Fruit fly (Drosophila melanogaster) whole organism, embryonic: ENCODE data around the gene Atf3.
A peak's percentile ranks its signal among the peaks of the same experiment; 100 is the strongest.

Experiments
- Bteb2 ChIP-seq: fragments of 200-800 bp; sonication (Bioruptor generic); optimal IDR thresholded peaks from 2 replicates; lab custom pipeline; 2016; ENCODE audit warnings: missing biosample characterization, missing genetic modification characterization
- CG10462 ChIP-seq: fragments of 200-800 bp; sonication (Bioruptor generic); optimal IDR thresholded peaks from 2 replicates; lab custom pipeline; 2016; ENCODE audit warnings: missing biosample characterization, missing genetic modification characterization
- CG11093 ChIP-seq: fragments of 200-800 bp; sonication (Bioruptor generic); IDR thresholded peaks from 3 replicates; pipeline ENCODE4 v1.3.6; 2022; ENCODE audit warnings: missing biosample characterization, missing genetic modification characterization
- CG12299 ChIP-seq: fragments of 200-800 bp; sonication (Bioruptor generic); optimal IDR thresholded peaks from 2 replicates; lab custom pipeline; 2018; ENCODE audit warnings: missing biosample characterization, mild to moderate bottlenecking, missing genetic modification characterization
- CG12391 ChIP-seq: fragments of 200-800 bp; sonication (Bioruptor generic); optimal IDR thresholded peaks from 3 replicates; lab custom pipeline; 2018; ENCODE audit warnings: missing biosample characterization, mild to moderate bottlenecking, missing genetic modification characterization, moderate library complexity
- CG13296 ChIP-seq: fragments of 200-800 bp; sonication (Bioruptor generic); optimal IDR thresholded peaks from 3 replicates; lab custom pipeline; 2018; ENCODE audit warnings: missing biosample characterization, mild to moderate bottlenecking, missing genetic modification characterization
- CG14667 ChIP-seq: fragments of 200-800 bp; sonication (Bioruptor generic); IDR thresholded peaks from 2 replicates; pipeline ENCODE4 v1.3.6; 2022; ENCODE audit warnings: missing biosample characterization, missing genetic modification characterization
- CG17912 ChIP-seq: fragments of 200-800 bp; sonication (Bioruptor generic); optimal IDR thresholded peaks from 2 replicates; lab custom pipeline; 2018; ENCODE audit warnings: missing biosample characterization, mild to moderate bottlenecking, missing genetic modification characterization
- CG1832 ChIP-seq: fragments of 200-800 bp; sonication (Bioruptor generic); optimal IDR thresholded peaks from 2 replicates; lab custom pipeline; 2017; ENCODE audit warnings: missing biosample characterization, mild to moderate bottlenecking, missing genetic modification characterization, inconsistent platforms
- CG30020 ChIP-seq: fragments of 200-800 bp; optimal IDR thresholded peaks from 2 replicates; lab custom pipeline; 2019; ENCODE audit warnings: missing biosample characterization, mild to moderate bottlenecking, missing genetic modification characterization, moderate library complexity
- CG32767 ChIP-seq: fragments of 200-800 bp; sonication (Bioruptor generic); IDR thresholded peaks from 2 replicates; pipeline ENCODE4 v1.3.6; 2022; ENCODE audit warnings: missing biosample characterization, missing genetic modification characterization
- CG4360 ChIP-seq: fragments of 200-800 bp; sonication (Bioruptor generic); IDR thresholded peaks from 2 replicates; pipeline ENCODE4 v1.3.6; 2022; ENCODE audit warnings: missing biosample characterization, missing genetic modification characterization
- CG6272 ChIP-seq: fragments of 200-800 bp; sonication (Bioruptor generic); IDR thresholded peaks from 2 replicates; pipeline ENCODE4 v1.3.6; 2022; ENCODE audit warnings: missing biosample characterization, missing genetic modification characterization
- CG6683 ChIP-seq: fragments of 200-800 bp; sonication (Bioruptor generic); optimal IDR thresholded peaks from 2 replicates; lab custom pipeline; 2017; ENCODE audit warnings: missing biosample characterization, mild to moderate bottlenecking, missing genetic modification characterization, missing genetic modification reagents
- CG7963 ChIP-seq: fragments of 200-800 bp; sonication (Bioruptor generic); IDR thresholded peaks from 3 replicates; pipeline ENCODE4 v1.3.6; 2022; ENCODE audit warnings: missing biosample characterization, missing genetic modification characterization; ENCODE audit not compliant: partially characterized antibody
- CG8765 ChIP-seq: fragments of 200-800 bp; sonication (Bioruptor generic); IDR thresholded peaks from 2 replicates; pipeline ENCODE4 v1.3.6; 2022; ENCODE audit warnings: missing biosample characterization, missing genetic modification characterization
- CG9876 ChIP-seq: fragments of 200-800 bp; sonication (Bioruptor generic); optimal IDR thresholded peaks from 2 replicates; lab custom pipeline; 2016; ENCODE audit warnings: missing biosample characterization, missing genetic modification characterization
- CHES-1-like ChIP-seq: fragments of 200-800 bp; sonication (Bioruptor generic); optimal IDR thresholded peaks from 2 replicates; lab custom pipeline; 2016; ENCODE audit warnings: missing biosample characterization, missing genetic modification characterization
- CrebB ChIP-seq: fragments of 200-800 bp; sonication (Bioruptor generic); optimal IDR thresholded peaks from 3 replicates; lab custom pipeline; 2018; ENCODE audit warnings: missing biosample characterization, mild to moderate bottlenecking, missing genetic modification characterization
- D ChIP-seq, 2 experiments: fragments of 200-800 bp in 1 of 2; fragments of >200 bp in 1 of 2; sonication (Bioruptor generic) in 1 of 2; optimal IDR thresholded peaks; 2 replicates in 1 of 2; 3 replicates in 1 of 2; lab custom pipeline; 2017; ENCODE audit warnings: mild to moderate bottlenecking in 1 of 2, missing biosample characterization in 1 of 2, missing genetic modification characterization in 1 of 2, missing genetic modification reagents in 1 of 2
- Jarid2 ChIP-seq: fragments of 200-800 bp; sonication (Bioruptor generic); optimal IDR thresholded peaks from 3 replicates; lab custom pipeline; 2017; ENCODE audit warnings: mild to moderate bottlenecking, missing biosample characterization, missing genetic modification reagents, missing genetic modification characterization
- Kr ChIP-seq: fragments of 200-800 bp; sonication (Bioruptor generic); optimal IDR thresholded peaks from 2 replicates; lab custom pipeline; 2017; ENCODE audit warnings: missing biosample characterization, mild to moderate bottlenecking, missing genetic modification characterization
- MESR4 ChIP-seq: fragments of 200-800 bp; sonication (Bioruptor generic); optimal IDR thresholded peaks from 2 replicates; lab custom pipeline; 2018; ENCODE audit warnings: missing biosample characterization, mild to moderate bottlenecking, missing genetic modification characterization, moderate library complexity
- Mad ChIP-seq: fragments of 200-800 bp; sonication (Bioruptor generic); optimal IDR thresholded peaks from 2 replicates; lab custom pipeline; 2016; ENCODE audit warnings: missing biosample characterization, missing genetic modification characterization
- NK7.1 ChIP-seq: fragments of 200-800 bp; sonication (Bioruptor generic); optimal IDR thresholded peaks from 3 replicates; lab custom pipeline; 2016; ENCODE audit warnings: missing biosample characterization, missing genetic modification characterization
- Nf-YC ChIP-seq: fragments of 200-800 bp; optimal IDR thresholded peaks from 3 replicates; lab custom pipeline; 2019; ENCODE audit warnings: missing biosample characterization, mild to moderate bottlenecking, missing genetic modification characterization, moderate library complexity
- Rx ChIP-seq: fragments of 200-800 bp; sonication (Bioruptor generic); IDR thresholded peaks from 2 replicates; pipeline ENCODE4 v1.3.6; 2022; ENCODE audit warnings: missing biosample characterization, missing genetic modification characterization
- Stat92E ChIP-seq, 3 experiments: fragments of >200 bp in 2 of 3; fragments of 200-800 bp in 1 of 3; sonication (Bioruptor generic) in 1 of 3; optimal IDR thresholded peaks; 2 replicates each; lab custom pipeline; 2017 to 2019; ENCODE audit warnings: missing biosample characterization in 3 of 3, missing genetic modification characterization in 3 of 3, mild to moderate bottlenecking in 1 of 3, moderate library complexity in 1 of 3
- al ChIP-seq: fragments of 200-800 bp; sonication (Bioruptor generic); IDR thresholded peaks from 2 replicates; pipeline ENCODE4 v1.3.6; 2022; ENCODE audit warnings: missing biosample characterization, missing genetic modification characterization
- amos ChIP-seq: fragments of 200-800 bp; sonication (Bioruptor generic); IDR thresholded peaks from 2 replicates; pipeline ENCODE4 v1.3.6; 2022; ENCODE audit warnings: missing biosample characterization, missing genetic modification characterization; ENCODE audit not compliant: partially characterized antibody
- cato ChIP-seq: fragments of 200-800 bp; sonication (Bioruptor generic); optimal IDR thresholded peaks from 2 replicates; lab custom pipeline; 2016; ENCODE audit warnings: missing biosample characterization, missing genetic modification characterization, borderline replicate concordance
- dan ChIP-seq: fragments of 200-800 bp; sonication (Bioruptor generic); IDR thresholded peaks from 2 replicates; pipeline ENCODE4 v1.3.6; 2022; ENCODE audit warnings: missing biosample characterization, missing genetic modification characterization
- dmrt99B ChIP-seq: fragments of 200-800 bp; sonication (Bioruptor generic); optimal IDR thresholded peaks from 2 replicates; lab custom pipeline; 2018; ENCODE audit warnings: missing biosample characterization, mild to moderate bottlenecking, missing genetic modification characterization, moderate library complexity
- fd102C ChIP-seq: fragments of 200-800 bp; sonication (Bioruptor generic); optimal IDR thresholded peaks from 2 replicates; lab custom pipeline; 2018; ENCODE audit warnings: missing biosample characterization, mild to moderate bottlenecking, missing genetic modification characterization, moderate library complexity
- jing ChIP-seq: fragments of 200-800 bp; sonication (Bioruptor generic); optimal IDR thresholded peaks from 2 replicates; lab custom pipeline; 2018; ENCODE audit warnings: missing biosample characterization, mild to moderate bottlenecking, missing genetic modification characterization
- lab ChIP-seq: fragments of 200-800 bp; sonication (Bioruptor generic); optimal IDR thresholded peaks from 3 replicates; lab custom pipeline; 2017; ENCODE audit warnings: missing biosample characterization, missing genetic modification characterization, mild to moderate bottlenecking, moderate library complexity, missing genetic modification reagents
- p53 ChIP-seq: fragments of 200-800 bp; sonication (Bioruptor generic); optimal IDR thresholded peaks from 2 replicates; lab custom pipeline; 2016; ENCODE audit warnings: missing biosample characterization, missing genetic modification characterization
- pb ChIP-seq: fragments of 200-800 bp; sonication (Bioruptor generic); optimal IDR thresholded peaks from 3 replicates; lab custom pipeline; 2016; ENCODE audit warnings: missing biosample characterization, missing genetic modification characterization
- psq ChIP-seq: fragments of 200-800 bp; sonication (Bioruptor generic); optimal IDR thresholded peaks from 2 replicates; lab custom pipeline; 2017; ENCODE audit warnings: missing biosample characterization, missing genetic modification characterization
- pzg ChIP-seq: fragments of 200-800 bp; sonication (Bioruptor generic); optimal IDR thresholded peaks from 3 replicates; lab custom pipeline; 2018; ENCODE audit warnings: missing biosample characterization, mild to moderate bottlenecking, missing genetic modification characterization, moderate library complexity
- row ChIP-seq: fragments of 200-800 bp; sonication (Bioruptor generic); IDR thresholded peaks from 3 replicates; pipeline ENCODE4 v1.3.6; 2022; ENCODE audit warnings: missing biosample characterization, missing genetic modification characterization
- run ChIP-seq: fragments of 200-800 bp; sonication (Bioruptor generic); optimal IDR thresholded peaks from 3 replicates; lab custom pipeline; 2018; ENCODE audit warnings: missing biosample characterization, mild to moderate bottlenecking, missing genetic modification characterization
- sd ChIP-seq: fragments of 200-800 bp; sonication (Bioruptor generic); optimal IDR thresholded peaks from 3 replicates; lab custom pipeline; 2018; ENCODE audit warnings: missing biosample characterization, mild to moderate bottlenecking, missing genetic modification characterization, moderate library complexity
- sens ChIP-seq: fragments of 200-800 bp; sonication (Bioruptor generic); peaks from one replicate; lab custom pipeline; 2016; ENCODE audit warnings: missing biosample characterization, missing genetic modification characterization
- trh ChIP-seq: fragments of 200-800 bp; sonication (Bioruptor generic); optimal IDR thresholded peaks from 2 replicates; lab custom pipeline; 2016; ENCODE audit warnings: missing biosample characterization, missing genetic modification characterization
- tup ChIP-seq: fragments of 200-800 bp; sonication (Bioruptor generic); optimal IDR thresholded peaks from 2 replicates; lab custom pipeline; 2016; ENCODE audit warnings: missing biosample characterization, mild to moderate bottlenecking, missing genetic modification characterization, moderate library complexity
- usp ChIP-seq: fragments of >200 bp; optimal IDR thresholded peaks from 2 replicates; lab custom pipeline; 2017; ENCODE audit warnings: missing biosample characterization, missing genetic modification characterization
- wdn ChIP-seq: fragments of 200-800 bp; sonication (Bioruptor generic); IDR thresholded peaks from 2 replicates; pipeline ENCODE4 v1.3.6; 2022; ENCODE audit warnings: missing biosample characterization, missing genetic modification characterization

The Atf3 gene

DNA sequence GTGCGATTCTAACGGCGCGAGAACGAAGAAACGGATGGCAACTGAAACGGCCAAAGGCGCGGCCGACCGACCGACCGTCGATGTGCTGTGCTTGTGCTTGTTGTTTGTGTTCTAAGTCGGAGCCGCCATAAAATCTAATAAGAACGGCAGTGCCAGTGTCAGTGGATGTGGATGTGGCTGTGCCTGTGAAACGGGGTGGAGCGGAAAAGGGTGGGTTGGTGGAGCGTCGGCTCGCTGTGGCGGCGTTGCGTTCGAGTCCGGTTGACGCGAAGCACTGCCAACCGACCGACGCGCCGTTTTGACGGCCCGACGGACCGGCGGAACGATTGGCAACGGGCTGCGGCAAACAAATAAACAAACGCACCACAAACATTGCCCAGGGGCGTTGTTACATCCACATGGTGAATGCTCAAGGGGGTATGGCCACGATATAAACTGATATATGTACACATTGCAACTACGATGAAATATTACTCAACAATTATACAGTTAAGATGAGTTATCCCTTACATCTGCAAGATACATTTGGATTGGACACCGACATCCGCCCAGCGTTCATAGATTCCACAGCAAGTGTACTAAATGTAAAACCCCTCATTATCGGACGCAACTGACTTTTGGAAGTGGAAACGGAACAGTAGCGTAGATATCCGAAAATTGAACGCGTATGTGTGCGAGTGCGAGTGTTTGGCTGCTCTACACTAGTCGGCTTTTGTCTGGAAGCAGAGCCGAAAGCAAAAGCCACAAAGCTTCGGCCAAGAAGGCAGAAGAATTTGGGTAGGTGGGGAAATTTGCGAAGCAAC is at the start of gene Atf3:
TSS of gene Atf3 (minus strand) at position 267 of the 803 bp plus-strand sequence.
- TF ChIP-seq D (optimal IDR thresholded peaks at IDR 0.05; lab: Kevin White, UChicago) = no peak
- peak; percentile 98 for TF ChIP-seq D (GFP tag; optimal IDR thresholded peaks at IDR 0.05; lab: Kevin White, UChicago)
- TF ChIP-seq CG6683 (GFP tag; lab: Kevin White, UChicago) = peak; percentile 98
- TF ChIP-seq Stat92E (GFP tag; optimal IDR thresholded peaks at IDR 0.05; lab: Kevin White, UChicago) = peak in 1 of 3 experiments; percentile 59
- peak; percentile 97 for TF ChIP-seq CG6272 (GFP tag; lab: Robert Waterston, UW)
- peak; percentile 99 for TF ChIP-seq Mad (GFP tag; lab: Kevin White, UChicago)
- TF ChIP-seq row (GFP tag; lab: Robert Waterston, UW) = peak; percentile 98
- peak; percentile 99 for TF ChIP-seq CG12391 (tag; lab: Kevin White, UChicago)
- TF ChIP-seq CG9876 (GFP tag; lab: Kevin White, UChicago) = peak; percentile 99
- TF ChIP-seq wdn = peak; percentile 98
- TF ChIP-seq MESR4 (GFP tag; lab: Kevin White, UChicago) = peak; percentile 76
- peak; percentile 92 for TF ChIP-seq Jarid2 (GFP tag; lab: Kevin White, UChicago)
- peak; percentile 97 for TF ChIP-seq CG10462 (GFP tag; lab: Kevin White, UChicago)
- peak; percentile 98 for TF ChIP-seq CG14667 (GFP tag; lab: Robert Waterston, UW)
- TF ChIP-seq CG7963 (GFP tag; lab: Robert Waterston, UW) = no peak
- peak; percentile 96 for TF ChIP-seq tup (GFP tag; lab: Kevin White, UChicago)
- peak; percentile 52 for TF ChIP-seq pzg (GFP tag; lab: Kevin White, UChicago)
- peak; percentile 58 for TF ChIP-seq fd102C (GFP tag; lab: Kevin White, UChicago)
- peak; percentile 95 for TF ChIP-seq Nf-YC (tag; lab: Kevin White, UChicago)
- TF ChIP-seq lab (GFP tag; lab: Kevin White, UChicago) = peak; percentile 100
- peak; percentile 94 for TF ChIP-seq CG17912 (GFP tag; lab: Kevin White, UChicago)
- peak; percentile 97 for TF ChIP-seq p53
- peak; percentile 95 for TF ChIP-seq CG8765 (GFP tag; lab: Robert Waterston, UW)
- TF ChIP-seq jing = peak; percentile 99
- peak; percentile 99 for TF ChIP-seq run (tag; lab: Kevin White, UChicago)
- TF ChIP-seq pb (GFP tag; lab: Kevin White, UChicago) = peak; percentile 99
- peak; percentile 98 for TF ChIP-seq cato (GFP tag; lab: Kevin White, UChicago)
- peak; percentile 87 for TF ChIP-seq CG30020 (tag; lab: Kevin White, UChicago)
- TF ChIP-seq al (GFP tag; lab: Robert Waterston, UW) = peak; percentile 99
- TF ChIP-seq CHES-1-like = peak; percentile 99
- TF ChIP-seq CG13296 = peak; percentile 99
- peak; percentile 99 for TF ChIP-seq Bteb2
- TF ChIP-seq sd (tag; lab: Kevin White, UChicago) = peak; percentile 97
- peak; percentile 98 for TF ChIP-seq CG11093
- peak; percentile 98 for TF ChIP-seq Rx
- no peak for TF ChIP-seq Kr (GFP tag; lab: Kevin White, UChicago)
- TF ChIP-seq dan (GFP tag; lab: Robert Waterston, UW) = peak; percentile 92
- TF ChIP-seq dmrt99B (tag; lab: Kevin White, UChicago) = peak; percentile 99
- TF ChIP-seq CG4360 (GFP tag; lab: Robert Waterston, UW) = peak; percentile 72; the same call in 1 of the 2 replicates
- TF ChIP-seq CG32767 (GFP tag; lab: Robert Waterston, UW) = peak; percentile 99
- TF ChIP-seq CG1832 (GFP tag; lab: Kevin White, UChicago) = peak; percentile 40
- peak; percentile 97 for TF ChIP-seq trh (GFP tag; lab: Kevin White, UChicago)
- TF ChIP-seq NK7.1 = peak; percentile 98
- TF ChIP-seq usp (GFP tag; lab: Kevin White, UChicago) = no peak
- peak; percentile 93 for TF ChIP-seq psq
- peak; percentile 99 for TF ChIP-seq CrebB (tag; lab: Kevin White, UChicago)
- peak; percentile 100 for TF ChIP-seq sens (GFP tag; lab: Kevin White, UChicago)
- TF ChIP-seq CG12299 (tag; lab: Kevin White, UChicago) = peak; percentile 98
- no peak for TF ChIP-seq amos (GFP tag; lab: Robert Waterston, UW)
